Worm (Caenorhabditis elegans) whole organism, late embryonic: Measurements from ENCODE around the gene Y41D4B.4.

Experiments
- ceh-19 ChIP-seq: fragments of 200-800 bp; sonication (Bioruptor generic); optimal IDR thresholded peaks from 2 replicates; lab custom pipeline; 2018; ENCODE audit warnings: mild to moderate bottlenecking, missing genetic modification characterization, missing compliant biosample characterization
- ceh-45 ChIP-seq: fragments of 200-800 bp; sonication (Bioruptor generic); IDR thresholded peaks from 2 replicates; pipeline ENCODE4 v1.3.6; 2022; ENCODE audit warnings: missing genetic modification reagents, missing genetic modification characterization, missing compliant biosample characterization
- fkh-10 ChIP-seq: fragments of 150-350 bp; optimal IDR thresholded peaks from 2 replicates; lab custom pipeline; 2014; ENCODE audit warnings: missing biosample characterization, missing genetic modification reagents, missing genetic modification characterization
- nfya-1 ChIP-seq: sonication (generic microtip); optimal IDR thresholded peaks from 2 replicates; lab custom pipeline; 2017; ENCODE audit warnings: missing genetic modification characterization, mild to moderate bottlenecking, missing compliant biosample characterization, antibody characterized with exemption, moderate library complexity
- nhr-11 ChIP-seq: fragments of 150-350 bp; optimal IDR thresholded peaks from 2 replicates; lab custom pipeline; 2014; ENCODE audit warnings: missing biosample characterization, missing genetic modification characterization
- pros-1 ChIP-seq: fragments of 150-350 bp; optimal IDR thresholded peaks from 2 replicates; lab custom pipeline; 2014; ENCODE audit warnings: missing biosample characterization, missing genetic modification reagents, missing genetic modification characterization
- rnt-1 ChIP-seq: sonication (generic microtip); optimal IDR thresholded peaks from 2 replicates; lab custom pipeline; 2016; ENCODE audit warnings: missing genetic modification characterization, missing compliant biosample characterization
- syd-9 ChIP-seq: sonication (generic microtip); optimal IDR thresholded peaks from 2 replicates; lab custom pipeline; 2016; ENCODE audit warnings: mild to moderate bottlenecking, missing genetic modification characterization, moderate library complexity, missing compliant biosample characterization

- peak; percentile 16 for TF ChIP-seq ceh-19 (GFP tag; lab: Kevin White, UChicago)
- no peak for TF ChIP-seq rnt-1 (tag; lab: Kevin White, UChicago)
- no peak for TF ChIP-seq nfya-1 (tag; lab: Kevin White, UChicago)
- no peak for TF ChIP-seq syd-9 (tag; lab: Kevin White, UChicago)
- TF ChIP-seq pros-1 (tag; lab: Kevin White, UChicago): no peak
- TF ChIP-seq fkh-10: no peak
- no peak for TF ChIP-seq ceh-45 (GFP tag; lab: Robert Waterston, UW)
- no peak for TF ChIP-seq nhr-11 (tag; lab: Kevin White, UChicago)
Measured at ce11 chrIV:1657069-1657468, 2.8 kb upstream of the Y41D4B.4 start.
